Fruit fly (Drosophila melanogaster): ENCODE results near the gene Mco3.

Mco3 gene

DNA sequence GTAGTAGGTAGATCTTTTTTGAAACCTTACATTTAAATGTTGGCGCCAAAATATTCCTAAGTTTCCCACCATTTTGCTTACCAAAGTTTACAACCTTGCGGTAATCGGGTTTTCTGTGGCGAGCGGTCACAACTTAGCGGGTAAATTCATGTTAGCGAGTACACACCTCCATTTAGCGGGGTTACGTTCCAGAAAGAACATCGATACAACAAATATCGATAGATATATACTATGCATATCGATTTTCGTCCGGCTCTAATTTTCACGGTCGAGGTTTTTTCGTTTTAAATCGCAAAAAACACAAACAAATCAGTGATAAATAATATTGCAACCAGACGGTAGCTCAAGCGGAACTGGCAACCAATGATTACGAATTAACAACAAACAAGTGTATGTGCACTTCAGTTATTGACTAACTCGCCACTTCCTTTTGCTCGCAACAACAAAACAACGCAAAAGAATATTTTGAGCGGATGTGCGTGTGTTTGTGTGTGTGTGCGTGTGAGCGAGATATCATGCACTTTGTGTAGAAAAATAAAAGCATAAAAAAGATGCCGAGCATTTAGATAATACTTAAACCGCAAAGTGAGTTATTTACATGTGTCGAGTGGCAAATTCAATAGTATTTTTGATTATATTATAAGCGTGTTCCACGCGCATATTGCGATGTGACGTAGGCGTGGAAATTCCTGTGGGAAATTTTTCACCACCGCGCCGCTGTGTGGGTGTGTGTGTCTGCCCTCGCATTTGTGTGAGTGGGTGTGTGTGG is 8.8 kb upstream of the Mco3 start, which contains the start of gene Lnk (continued):
- TF ChIP-seq Eip74EF (GFP tag; optimal IDR thresholded peaks at IDR 0.05) (no peak), CG8924 (tag; optimal IDR thresholded peaks at IDR 0.05) (peak; percentile 57), Abd-B (GFP tag; optimal IDR thresholded peaks at IDR 0.05) (no peak), CG7372 (GFP tag; IDR thresholded peaks at IDR 0.05) (no peak), CG8388 (GFP tag; optimal IDR thresholded peaks at IDR 0.05) (no peak), dmrt11E (tag; optimal IDR thresholded peaks at IDR 0.05) (no peak), Usf (GFP tag; optimal IDR thresholded peaks at IDR 0.05) (no peak), CG9932 (GFP tag; IDR thresholded peaks at IDR 0.05) (peak; percentile 69), al (GFP tag; IDR thresholded peaks at IDR 0.05) (no peak), Ets97D (GFP tag; optimal IDR thresholded peaks at IDR 0.05) (peak; percentile 90), sens (GFP tag) (peak; percentile 69), schlank (tag; optimal IDR thresholded peaks at IDR 0.05) (no peak), ci (GFP tag; IDR thresholded peaks at IDR 0.05) (peak; percentile 61; the same call in 2 of the 3 replicates), stwl (tag; optimal IDR thresholded peaks at IDR 0.05) (peak; percentile 51), D19B (GFP tag; optimal IDR thresholded peaks at IDR 0.05) (no peak), Side (GFP tag; optimal IDR thresholded peaks at IDR 0.05) (no peak), otp (GFP tag; IDR thresholded peaks at IDR 0.05) (no peak), zen2 (GFP tag; IDR thresholded peaks at IDR 0.05; ENCODE audit: partially characterized antibody) (no peak; the same call in 2 of the 3 replicates), CG10543 (GFP tag; optimal IDR thresholded peaks at IDR 0.05) (peak; percentile 50), CG10959 (GFP tag; IDR thresholded peaks at IDR 0.05) (no peak), CG6813 (GFP tag; optimal IDR thresholded peaks at IDR 0.05) (no peak), pum (GFP tag; optimal IDR thresholded peaks at IDR 0.05) (no peak), Aef1 (GFP tag; IDR thresholded peaks at IDR 0.05) (peak; percentile 60; the same call in 2 of the 3 replicates), CG4424 (GFP tag; optimal IDR thresholded peaks at IDR 0.05) (no peak), CG16813 (GFP tag; IDR thresholded peaks at IDR 0.05; ENCODE audit: partially characterized antibody) (peak; percentile 89), CG14710 (tag; optimal IDR thresholded peaks at IDR 0.05) (peak; percentile 54), fd102C (GFP tag; optimal IDR thresholded peaks at IDR 0.05) (no peak), zfh2 (GFP tag; optimal IDR thresholded peaks at IDR 0.05) (no peak), esg (GFP tag; conservative IDR thresholded peaks at IDR 0.05) (no peak), Hmr (GFP tag; optimal IDR thresholded peaks at IDR 0.05) (peak; percentile 61), Dref (GFP tag; IDR thresholded peaks at IDR 0.05) (peak; percentile 98), CG13624 (GFP tag; optimal IDR thresholded peaks at IDR 0.05) (peak; percentile 77), Ssrp (tag; optimal IDR thresholded peaks at IDR 0.05) (no peak), CG11504 (tag; optimal IDR thresholded peaks at IDR 0.05) (no peak), CG6791 (GFP tag; IDR thresholded peaks at IDR 0.05; ENCODE audit: partially characterized antibody) (peak; percentile 92), CG4404 (GFP tag; IDR thresholded peaks at IDR 0.05) (no peak), knrl (GFP tag; IDR thresholded peaks at IDR 0.05; ENCODE audit: partially characterized antibody) (peak; percentile 88), Doc3 (GFP tag; IDR thresholded peaks at IDR 0.05; ENCODE audit: partially characterized antibody) (peak; percentile 80), psq (GFP tag; optimal IDR thresholded peaks at IDR 0.05) (no peak), Lhr (GFP tag; optimal IDR thresholded peaks at IDR 0.05) (peak; percentile 89), CG7839 (tag; optimal IDR thresholded peaks at IDR 0.05) (no peak), TFAM (GFP tag; optimal IDR thresholded peaks at IDR 0.05) (no peak), unc-4 (GFP tag; IDR thresholded peaks at IDR 0.05; ENCODE audit: partially characterized antibody) (peak; percentile 91), chinmo (GFP tag; IDR thresholded peaks at IDR 0.05; ENCODE audit: partially characterized antibody) (peak; percentile 90), CG10431 (GFP tag; optimal IDR thresholded peaks at IDR 0.05) (no peak), sima (GFP tag; optimal IDR thresholded peaks at IDR 0.05) (no peak), CG12299 (tag; optimal IDR thresholded peaks at IDR 0.05) (no peak), CG11456 (GFP tag; IDR thresholded peaks at IDR 0.05) (no peak)

Measured in whole organism, embryonic.